Worm (Caenorhabditis elegans) whole organism, midembryonic: Measurements from ENCODE around the gene C23G10.5.
A peak's percentile ranks its signal among the peaks of the same experiment; 100 is the strongest.

Source experiments
- T22C8.4 ChIP-seq: fragments of 200-800 bp; sonication (Bioruptor generic); IDR thresholded peaks from 2 replicates; pipeline ENCODE4 v1.3.6; 2022; ENCODE audit warnings: missing genetic modification characterization, missing compliant biosample characterization
- flt-1 ChIP-seq: fragments of 200-800 bp; sonication (Bioruptor generic); IDR thresholded peaks from 2 replicates; pipeline ENCODE4 v1.3.6; 2022; ENCODE audit warnings: missing genetic modification characterization, missing compliant biosample characterization
- ref-1 ChIP-seq: fragments of 200-800 bp; sonication (Bioruptor generic); conservative IDR thresholded peaks from 2 replicates; pipeline ENCODE4 v1.3.6; 2022; ENCODE audit warnings: missing genetic modification reagents, missing genetic modification characterization, missing compliant biosample characterization
- tab-1 ChIP-seq: fragments of 200-800 bp; sonication (Bioruptor generic); IDR thresholded peaks from 2 replicates; pipeline ENCODE4 v1.3.6; 2022; ENCODE audit warnings: missing genetic modification characterization, missing compliant biosample characterization
- ztf-23 ChIP-seq: fragments of 200-800 bp; sonication (Bioruptor generic); IDR thresholded peaks from 2 replicates; pipeline ENCODE4 v1.3.6; 2022; ENCODE audit warnings: missing genetic modification reagents, missing genetic modification characterization, missing compliant biosample characterization
- ztf-29 ChIP-seq: fragments of 200-800 bp; sonication (Bioruptor generic); IDR thresholded peaks from 2 replicates; pipeline ENCODE4 v1.3.6; 2022; ENCODE audit warnings: missing genetic modification reagents, missing genetic modification characterization, missing compliant biosample characterization

- TF ChIP-seq ztf-23, result peak; percentile 95
- TF ChIP-seq tab-1 (GFP tag; lab: Robert Waterston, UW), result peak; percentile 93
- peak; percentile 95 for TF ChIP-seq ztf-29
- peak; percentile 89 for TF ChIP-seq ref-1 (GFP tag; lab: Robert Waterston, UW)
- TF ChIP-seq flt-1, result peak; percentile 96
- TF ChIP-seq T22C8.4 (GFP tag; lab: Robert Waterston, UW), result peak; percentile 90
Measured at ce11 chrIII:6158642-6159475, 32.1 kb upstream of the C23G10.5 start, which contains the start of gene nfm-1.
